Fruit fly (Drosophila melanogaster) whole organism, wandering third instar larva: ENCODE measurements around the gene CG33710.

Experiments
- Hnf4 ChIP-seq: fragments of 200-800 bp; sonication (Bioruptor generic); optimal IDR thresholded peaks from 2 replicates; lab custom pipeline; 2016; ENCODE audit warnings: missing biosample characterization, mild to moderate bottlenecking, missing genetic modification characterization
- Myc ChIP-seq: fragments of >200 bp; optimal IDR thresholded peaks from 2 replicates; lab custom pipeline; 2017
- N ChIP-seq: fragments of >200 bp; optimal IDR thresholded peaks from 2 replicates; lab custom pipeline; 2018; ENCODE audit warnings: missing biosample characterization, missing external identifiers, missing genetic modification characterization
- brk ChIP-seq: fragments of 200-800 bp; sonication (Bioruptor generic); optimal IDR thresholded peaks from 2 replicates; lab custom pipeline; 2016; ENCODE audit warnings: missing biosample characterization, mild to moderate bottlenecking, missing genetic modification characterization
- fru ChIP-seq: fragments of 200-800 bp; sonication (Bioruptor generic); optimal IDR thresholded peaks from 3 replicates; lab custom pipeline; 2016; ENCODE audit warnings: missing biosample characterization, mild to moderate bottlenecking, missing genetic modification characterization
- h ChIP-seq: fragments of 200-800 bp; sonication (Bioruptor generic); optimal IDR thresholded peaks from 3 replicates; lab custom pipeline; 2016; ENCODE audit warnings: missing biosample characterization, mild to moderate bottlenecking, missing genetic modification characterization
- pan ChIP-seq: fragments of >200 bp; optimal IDR thresholded peaks from 2 replicates; lab custom pipeline; 2017
- psq ChIP-seq: fragments of 200-800 bp; sonication (Bioruptor generic); optimal IDR thresholded peaks from 3 replicates; lab custom pipeline; 2017; ENCODE audit warnings: missing biosample characterization, mild to moderate bottlenecking, missing genetic modification characterization, moderate library complexity
- usp ChIP-seq: fragments of >200 bp; optimal IDR thresholded peaks from 2 replicates; lab custom pipeline; 2017; ENCODE audit warnings: missing biosample characterization, missing genetic modification characterization
- woc ChIP-seq: sonication (Bioruptor generic); optimal IDR thresholded peaks from 2 replicates; lab custom pipeline; 2016; ENCODE audit warnings: missing biosample characterization, mild to moderate bottlenecking, missing genetic modification characterization

DNA sequence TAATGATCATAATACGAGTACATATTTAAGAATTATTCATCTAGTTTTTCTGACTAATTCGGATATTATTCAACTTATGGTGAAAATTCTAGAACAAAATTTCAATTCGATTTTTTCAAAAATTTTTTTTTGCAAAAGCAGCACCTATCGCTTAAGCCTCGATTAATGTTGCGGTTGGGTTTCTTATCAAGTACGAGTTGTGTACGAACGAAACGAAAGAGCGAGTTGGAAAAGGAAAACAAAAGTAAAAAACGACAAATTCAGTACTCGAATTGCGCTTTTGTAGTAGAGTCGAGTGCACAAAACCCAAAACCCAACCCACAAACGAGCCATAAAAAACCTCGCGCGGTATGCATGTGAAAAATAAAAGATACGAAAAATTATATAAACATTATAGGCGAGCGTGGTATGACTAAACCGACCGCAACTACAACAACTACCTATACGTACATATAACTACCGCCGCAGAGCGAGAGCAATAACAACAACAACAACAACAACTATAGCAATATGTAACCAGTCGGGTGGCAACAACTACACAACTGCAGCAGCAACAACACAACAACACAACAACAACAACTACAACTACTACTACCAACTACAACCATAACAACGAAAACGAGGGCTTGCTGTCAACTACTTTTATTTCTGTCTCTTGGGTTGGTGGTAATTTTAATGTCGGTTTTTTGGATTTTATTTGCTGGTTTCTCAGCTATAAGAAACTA is 48.0 kb downstream of the CG33710 start:
- no peak for TF ChIP-seq usp (GFP tag; lab: Kevin White, UChicago)
- TF ChIP-seq brk (GFP tag; lab: Kevin White, UChicago) = no peak
- no peak for TF ChIP-seq pan (lab: Kevin White, UChicago)
- no peak for TF ChIP-seq woc
- no peak for TF ChIP-seq Myc
- no peak for TF ChIP-seq fru (GFP tag; lab: Kevin White, UChicago)
- TF ChIP-seq psq (GFP tag; lab: Kevin White, UChicago) = no peak
- TF ChIP-seq N (GFP tag; lab: Kevin White, UChicago) = no peak
- TF ChIP-seq h = no peak
- no peak for TF ChIP-seq Hnf4
